Worm (Caenorhabditis elegans) whole organism, late embryonic: ENCODE data around the gene fbxb-35.
"Not testable (repeated sequence)": the region's sequence is repeated elsewhere in the genome, so short reads cannot be mapped to it uniquely, and the experiment has no call there.

Experiments used
- C08G9.2 ChIP-seq: sonication (generic microtip); optimal IDR thresholded peaks from 2 replicates; lab custom pipeline; 2016; ENCODE audit warnings: mild to moderate bottlenecking, missing genetic modification characterization, moderate library complexity, missing compliant biosample characterization
- C38D4.7 ChIP-seq: fragments of 200-800 bp; sonication (Bioruptor generic); optimal IDR thresholded peaks from 2 replicates; lab custom pipeline; 2018; ENCODE audit warnings: mild to moderate bottlenecking, missing genetic modification characterization, moderate library complexity, missing compliant biosample characterization
- ama-1 ChIP-seq: fragments of 150-350 bp; optimal IDR thresholded peaks from 2 replicates; lab custom pipeline; 2014
- ceh-19 ChIP-seq: fragments of 200-800 bp; sonication (Bioruptor generic); optimal IDR thresholded peaks from 2 replicates; lab custom pipeline; 2018; ENCODE audit warnings: mild to moderate bottlenecking, missing genetic modification characterization, missing compliant biosample characterization
- ceh-2 ChIP-seq: sonication (generic microtip); optimal IDR thresholded peaks from 2 replicates; lab custom pipeline; 2016; ENCODE audit warnings: missing genotype, missing genetic modification characterization, missing compliant biosample characterization
- ceh-22 ChIP-seq: sonication (generic microtip); optimal IDR thresholded peaks from 2 replicates; lab custom pipeline; 2017; ENCODE audit warnings: missing biosample characterization, missing genetic modification characterization
- ceh-30 ChIP-seq: fragments of 150-350 bp; optimal IDR thresholded peaks from 2 replicates; lab custom pipeline; 2014; ENCODE audit warnings: missing biosample characterization, missing genetic modification characterization
- ceh-45 ChIP-seq: fragments of 200-800 bp; sonication (Bioruptor generic); IDR thresholded peaks from 2 replicates; pipeline ENCODE4 v1.3.6; 2022; ENCODE audit warnings: missing genetic modification reagents, missing genetic modification characterization, missing compliant biosample characterization
- ceh-48 ChIP-seq: sonication (generic microtip); optimal IDR thresholded peaks from 2 replicates; lab custom pipeline; 2016; ENCODE audit warnings: missing genetic modification characterization, inconsistent platforms, missing compliant biosample characterization
- ceh-6 ChIP-seq: fragments of 200-800 bp; sonication (Bioruptor generic); optimal IDR thresholded peaks from 2 replicates; lab custom pipeline; 2018; ENCODE audit warnings: mild to moderate bottlenecking, missing genetic modification characterization, missing compliant biosample characterization
- che-1 ChIP-seq: sonication (generic microtip); optimal IDR thresholded peaks from 2 replicates; lab custom pipeline; 2016; ENCODE audit warnings: mild to moderate bottlenecking, missing genetic modification characterization, missing compliant biosample characterization
- dmd-4 ChIP-seq: sonication (generic microtip); optimal IDR thresholded peaks from 2 replicates; lab custom pipeline; 2016; ENCODE audit warnings: borderline replicate concordance, missing genetic modification characterization, missing compliant biosample characterization
- dve-1 ChIP-seq: sonication (generic microtip); optimal IDR thresholded peaks from 2 replicates; lab custom pipeline; 2017; ENCODE audit warnings: antibody characterized with exemption, mild to moderate bottlenecking, missing genetic modification characterization, missing compliant biosample characterization
- elt-4 ChIP-seq: sonication (generic microtip); optimal IDR thresholded peaks from 2 replicates; lab custom pipeline; 2016; ENCODE audit warnings: missing genetic modification characterization, missing compliant biosample characterization
- ets-4 ChIP-seq: sonication (generic microtip); optimal IDR thresholded peaks from 2 replicates; lab custom pipeline; 2016; ENCODE audit warnings: missing genetic modification characterization, missing compliant biosample characterization
- fax-1 ChIP-seq: sonication (generic microtip); optimal IDR thresholded peaks from 2 replicates; lab custom pipeline; 2016; ENCODE audit warnings: missing genotype, missing genetic modification characterization, missing compliant biosample characterization
- fkh-6 ChIP-seq: sonication (generic microtip); optimal IDR thresholded peaks from 2 replicates; lab custom pipeline; 2016; ENCODE audit warnings: missing genetic modification characterization, missing compliant biosample characterization
- hlh-6 ChIP-seq: sonication (generic microtip); optimal IDR thresholded peaks from 2 replicates; lab custom pipeline; 2016; ENCODE audit warnings: missing genotype, missing genetic modification characterization, missing compliant biosample characterization
- mec-3 ChIP-seq: sonication (generic microtip); optimal IDR thresholded peaks from 2 replicates; lab custom pipeline; 2016; ENCODE audit warnings: borderline replicate concordance, missing genetic modification characterization, missing compliant biosample characterization
- nfya-1 ChIP-seq: sonication (generic microtip); optimal IDR thresholded peaks from 2 replicates; lab custom pipeline; 2017; ENCODE audit warnings: missing genetic modification characterization, mild to moderate bottlenecking, missing compliant biosample characterization, antibody characterized with exemption, moderate library complexity
- npax-4 ChIP-seq: sonication (generic microtip); optimal IDR thresholded peaks from 2 replicates; lab custom pipeline; 2016; ENCODE audit warnings: missing genetic modification characterization, missing compliant biosample characterization
- pag-3 ChIP-seq: sonication (generic microtip); optimal IDR thresholded peaks from 2 replicates; lab custom pipeline; 2016; ENCODE audit warnings: missing compliant biosample characterization, missing genetic modification characterization, borderline replicate concordance
- pat-9 ChIP-seq: fragments of 200-800 bp; sonication (Bioruptor generic); optimal IDR thresholded peaks from 2 replicates; lab custom pipeline; 2018; ENCODE audit warnings: mild to moderate bottlenecking, missing genetic modification characterization, moderate library complexity, missing compliant biosample characterization
- pha-4 ChIP-seq: fragments of 150-350 bp; optimal IDR thresholded peaks from 2 replicates; lab custom pipeline; 2018; ENCODE audit warnings: missing biosample characterization, missing genetic modification reagents, missing genetic modification characterization
- pqm-1 ChIP-seq: sonication (generic microtip); optimal IDR thresholded peaks from 2 replicates; lab custom pipeline; 2016; ENCODE audit warnings: missing genetic modification characterization, missing compliant biosample characterization
- rnt-1 ChIP-seq: sonication (generic microtip); optimal IDR thresholded peaks from 2 replicates; lab custom pipeline; 2016; ENCODE audit warnings: missing genetic modification characterization, missing compliant biosample characterization
- sox-2 ChIP-seq: fragments of 200-800 bp; sonication (Bioruptor generic); IDR thresholded peaks from 2 replicates; pipeline ENCODE4 v1.3.6; 2022; ENCODE audit warnings: missing genetic modification reagents, missing genetic modification characterization, missing compliant biosample characterization
- sox-4 ChIP-seq: sonication (generic microtip); optimal IDR thresholded peaks from 2 replicates; lab custom pipeline; 2017; ENCODE audit warnings: mild to moderate bottlenecking, missing genetic modification characterization, inconsistent platforms, missing compliant biosample characterization
- tbx-2 ChIP-seq: sonication (generic microtip); optimal IDR thresholded peaks from 2 replicates; lab custom pipeline; 2016; ENCODE audit warnings: missing genetic modification characterization, missing compliant biosample characterization
- tbx-7 ChIP-seq: sonication (generic microtip); optimal IDR thresholded peaks from 2 replicates; lab custom pipeline; 2016; ENCODE audit warnings: missing genotype, missing genetic modification characterization, missing compliant biosample characterization
- ttx-3 ChIP-seq: sonication (generic microtip); optimal IDR thresholded peaks from 2 replicates; lab custom pipeline; 2016; ENCODE audit warnings: missing genetic modification reagents, missing genetic modification characterization, missing compliant biosample characterization
- unc-55 ChIP-seq: sonication (generic microtip); optimal IDR thresholded peaks from 2 replicates; lab custom pipeline; 2017; ENCODE audit warnings: missing biosample characterization, missing genetic modification reagents, missing genetic modification characterization
- unc-86 ChIP-seq: sonication (generic microtip); optimal IDR thresholded peaks from 2 replicates; lab custom pipeline; 2016; ENCODE audit warnings: missing genetic modification characterization, missing compliant biosample characterization
- ztf-16 ChIP-seq: sonication (generic microtip); optimal IDR thresholded peaks from 2 replicates; lab custom pipeline; 2017; ENCODE audit warnings: missing genetic modification characterization, missing compliant biosample characterization

Gene fbxb-35

ce11 chrII:2023514-2023913 is 28.0 kb upstream of the fbxb-35 start, which contains the start of gene cya-2:
Gene cya-2, minus strand, starts transcription at chrII:2023614.
- TF ChIP-seq unc-55; C38D4.7; che-1 (tag; lab: Kevin White, UChicago): not testable (repeated sequence)

DNA sequence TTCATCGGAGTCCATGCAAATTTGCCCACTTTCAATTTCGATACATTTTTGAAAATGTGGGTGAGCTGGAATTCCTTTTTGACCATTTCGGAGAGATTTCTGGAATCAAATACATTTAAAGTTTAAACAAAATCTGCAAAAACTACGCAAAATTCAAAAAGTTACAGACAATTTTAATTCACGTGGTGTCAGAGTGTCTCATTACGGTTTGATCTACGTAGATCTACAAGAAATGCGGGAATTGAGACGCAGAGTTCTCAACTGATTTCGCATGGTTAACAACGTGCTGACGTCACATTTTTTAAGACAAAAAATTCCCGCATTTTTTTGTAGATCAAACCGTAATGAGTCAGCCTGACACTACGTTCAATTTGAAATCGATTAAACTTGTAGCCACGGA is 24.9 kb upstream of the fbxb-35 start, which contains the start of gene bath-21:
Gene bath-21, minus strand, starts transcription at position 101 of the 400 bp plus-strand sequence.
- no peak for TF ChIP-seq che-1 (tag; lab: Kevin White, UChicago)
- no peak for TF ChIP-seq ets-4 (tag; lab: Kevin White, UChicago)
- TF ChIP-seq, all 69 proteins: peak for 0

DNA sequence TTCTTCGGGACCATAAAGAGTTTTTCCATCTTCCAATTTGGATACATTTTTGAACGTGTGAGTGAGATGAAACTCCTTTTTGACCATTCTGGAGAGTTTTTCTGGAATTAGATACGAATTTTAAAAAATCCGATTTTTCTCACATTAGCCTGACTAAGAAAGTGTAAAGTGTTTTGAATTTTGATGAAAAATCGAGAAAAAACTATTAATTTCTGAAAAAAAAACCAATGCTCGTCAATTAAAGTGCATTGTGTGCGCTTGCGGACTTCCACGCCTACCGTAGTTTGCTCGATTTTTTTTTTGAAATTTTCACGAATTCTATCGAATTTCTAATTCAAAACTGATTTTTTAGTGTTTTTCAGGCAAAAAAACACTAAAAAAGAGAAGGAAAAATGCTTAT is 22.8 kb upstream of the fbxb-35 start, which contains the start of gene bath-1:
Gene bath-1, minus strand, starts transcription at position 101 of the 400 bp plus-strand sequence.
- TF ChIP-seq ceh-6 (GFP tag; lab: Kevin White, UChicago) (no peak), pha-4 (no peak), ceh-48 (tag; lab: Kevin White, UChicago) (no peak), pat-9 (no peak), dmd-4 (no peak), unc-55 (no peak), C38D4.7 (no peak), ztf-16 (tag; lab: Kevin White, UChicago) (no peak)

DNA sequence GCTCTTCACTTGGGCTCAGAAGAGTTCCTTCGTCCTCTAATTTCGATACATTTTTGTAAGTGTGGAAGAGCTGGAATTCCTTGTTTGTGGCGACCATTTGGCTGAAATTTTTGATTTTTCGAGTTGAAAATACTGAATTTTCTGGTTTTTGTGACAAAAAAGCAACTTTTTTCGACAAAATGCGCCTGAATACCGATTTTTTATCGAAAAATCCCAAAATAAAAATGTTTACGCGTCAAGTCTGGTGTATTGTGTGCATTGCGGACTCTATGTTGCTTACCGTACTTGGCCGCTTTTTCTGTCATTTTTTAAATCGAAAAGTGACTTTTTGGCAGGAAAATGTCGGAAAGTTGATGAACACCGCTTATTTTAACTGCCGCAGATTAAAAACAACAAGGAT is 21.1 kb upstream of the fbxb-35 start, which contains the start of gene bath-3:
Gene bath-3, minus strand, starts transcription at position 101 of the 400 bp plus-strand sequence.
- TF ChIP-seq ceh-30 (tag; lab: Kevin White, UChicago) (no peak), unc-86 (tag; lab: Kevin White, UChicago) (no peak), ama-1 (no peak)

DNA sequence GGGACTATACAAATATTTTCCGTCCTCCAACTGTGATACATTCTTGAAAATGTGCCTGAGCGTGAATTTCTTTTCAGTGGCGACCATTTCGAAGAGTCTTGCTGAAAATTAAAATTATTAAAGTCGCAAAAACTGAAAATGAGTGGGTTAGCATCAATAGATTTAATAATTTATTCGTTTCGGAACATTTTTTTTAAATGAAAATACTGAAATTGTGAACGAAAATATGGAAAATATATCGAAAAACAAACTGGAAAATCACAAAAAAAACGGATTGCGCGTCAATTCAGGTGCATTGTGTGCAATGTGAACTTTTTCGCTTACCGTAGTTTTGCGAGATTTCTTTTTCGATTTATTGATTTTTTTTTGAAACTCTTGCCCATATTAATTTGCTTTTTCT is 19.6 kb upstream of the fbxb-35 start, which contains the start of gene bath-5:
Gene bath-5, minus strand, starts transcription at position 101 of the 400 bp plus-strand sequence.
- TF ChIP-seq pha-4 (no peak), sox-4 (tag; lab: Kevin White, UChicago) (no peak), tbx-7 (tag; lab: Kevin White, UChicago) (no peak), C38D4.7 (no peak), ceh-30 (tag; lab: Kevin White, UChicago) (no peak), npax-4 (tag; lab: Kevin White, UChicago) (no peak), rnt-1 (tag; lab: Kevin White, UChicago) (no peak), ttx-3 (tag; lab: Kevin White, UChicago) (no peak), dmd-4 (no peak), pag-3 (no peak), ceh-22 (tag; lab: Kevin White, UChicago) (no peak), fax-1 (no peak), mec-3 (tag; lab: Kevin White, UChicago) (no peak), C08G9.2 (tag; lab: Kevin White, UChicago) (no peak), fkh-6 (tag; lab: Kevin White, UChicago) (no peak), elt-4 (tag; lab: Kevin White, UChicago) (no peak), hlh-6 (tag; lab: Kevin White, UChicago) (no peak), ets-4 (tag; lab: Kevin White, UChicago) (no peak), dve-1 (tag; lab: Kevin White, UChicago) (no peak)

ce11 chrII:2032282-2032681 is 19.2 kb upstream of the fbxb-35 start, which contains the start of gene btb-4:
Gene btb-4, plus strand, starts transcription at chrII:2032316.
- TF ChIP-seq pqm-1, sox-4, ceh-2 (tag; lab: Kevin White, UChicago): not testable (repeated sequence)

DNA sequence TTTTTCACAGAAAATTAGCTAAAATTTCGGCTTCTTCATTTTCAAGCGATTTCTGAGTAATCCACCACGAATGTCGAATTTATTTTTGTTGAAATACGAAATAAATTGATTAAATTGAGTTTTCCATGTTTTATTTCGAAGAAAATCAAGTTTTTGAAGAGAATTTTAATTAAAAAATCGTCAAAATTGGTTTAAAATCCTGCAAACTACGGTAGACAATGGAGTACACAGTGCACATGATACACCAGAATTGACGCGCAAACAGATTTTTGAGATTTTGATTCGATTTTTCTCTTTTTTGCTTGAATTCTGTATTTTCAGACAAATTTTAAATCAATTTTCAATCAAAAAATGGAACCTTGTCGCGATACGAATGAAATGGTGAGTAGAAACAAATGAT is 18.2 kb upstream of the fbxb-35 start, which contains the start of gene F59H6.14:
Gene F59H6.14, plus strand, starts transcription at position 301 of the 400 bp plus-strand sequence.
- TF ChIP-seq ceh-19 (GFP tag; lab: Kevin White, UChicago) (no peak), ceh-45 (no peak), sox-2 (GFP tag; lab: Robert Waterston, UW) (no peak), tbx-2 (no peak), unc-86 (tag; lab: Kevin White, UChicago) (no peak), C38D4.7 (no peak), C08G9.2 (tag; lab: Kevin White, UChicago) (no peak), nfya-1 (tag; lab: Kevin White, UChicago) (no peak), unc-55 (no peak)
